Worm (Caenorhabditis elegans): ENCODE results near the gene R02D5.9.

The R02D5.9 gene

ce11 chrV:14498204-14498603 lies 12.7 kb downstream of the R02D5.9 start:
- peak; percentile 13 for TF ChIP-seq F13C5.2 (tag; optimal IDR thresholded peaks at IDR 0.05)
- no peak for TF ChIP-seq ets-7 (tag; optimal IDR thresholded peaks at IDR 0.05)
- peak; percentile 80 for TF ChIP-seq hmg-4 (GFP tag; optimal IDR thresholded peaks at IDR 0.05)
- no peak for TF ChIP-seq scrt-1 (GFP tag; IDR thresholded peaks at IDR 0.05)
- TF ChIP-seq tbx-11 (GFP tag; IDR thresholded peaks at IDR 0.05), result no peak
- TF ChIP-seq tbx-37 (GFP tag; conservative IDR thresholded peaks at IDR 0.05), result no peak
- TF ChIP-seq sea-1 (GFP tag; conservative IDR thresholded peaks at IDR 0.05), result no peak
- TF ChIP-seq tra-4 (tag; optimal IDR thresholded peaks at IDR 0.05), result no peak
- no peak for TF ChIP-seq pes-1 (GFP tag; IDR thresholded peaks at IDR 0.05)
- peak; percentile 40; the same call in 1 of the 2 replicates for TF ChIP-seq flt-1 (GFP tag; IDR thresholded peaks at IDR 0.05)
- no peak for TF ChIP-seq hnd-1 (tag; optimal IDR thresholded peaks at IDR 0.05)
- no peak for TF ChIP-seq aly-1 (tag; optimal IDR thresholded peaks at IDR 0.05)
- TF ChIP-seq ama-1 (optimal IDR thresholded peaks at IDR 0.05), result no peak
- no peak for TF ChIP-seq ceh-36 (tag; optimal IDR thresholded peaks at IDR 0.05)
- no peak for TF ChIP-seq ceh-13 (GFP tag; optimal IDR thresholded peaks at IDR 0.05)
- no peak for TF ChIP-seq hmbx-1 (tag; optimal IDR thresholded peaks at IDR 0.05)
- no peak for TF ChIP-seq B0310.2 (tag; optimal IDR thresholded peaks at IDR 0.05)

ce11 chrV:14496446-14496845 lies 14.5 kb downstream of the R02D5.9 start:
- no peak for TF ChIP-seq B0310.2 (tag; optimal IDR thresholded peaks at IDR 0.05)
- TF ChIP-seq ets-7 (tag; optimal IDR thresholded peaks at IDR 0.05), result no peak
- TF ChIP-seq ama-1 (optimal IDR thresholded peaks at IDR 0.05), result no peak
- no peak for TF ChIP-seq flt-1 (GFP tag; IDR thresholded peaks at IDR 0.05)
- no peak for TF ChIP-seq pes-1 (GFP tag; IDR thresholded peaks at IDR 0.05)
- no peak for TF ChIP-seq tra-4 (tag; optimal IDR thresholded peaks at IDR 0.05)
- TF ChIP-seq tbx-37 (GFP tag; conservative IDR thresholded peaks at IDR 0.05), result no peak
- no peak for TF ChIP-seq hmg-4 (GFP tag; optimal IDR thresholded peaks at IDR 0.05)
- no peak for TF ChIP-seq hmbx-1 (tag; optimal IDR thresholded peaks at IDR 0.05)
- no peak for TF ChIP-seq scrt-1 (GFP tag; IDR thresholded peaks at IDR 0.05)
- no peak for TF ChIP-seq ceh-36 (tag; optimal IDR thresholded peaks at IDR 0.05)
- TF ChIP-seq hnd-1 (tag; optimal IDR thresholded peaks at IDR 0.05), result no peak
- no peak for TF ChIP-seq tbx-11 (GFP tag; IDR thresholded peaks at IDR 0.05)
- TF ChIP-seq sea-1 (GFP tag; conservative IDR thresholded peaks at IDR 0.05), result no peak
- TF ChIP-seq ceh-13 (GFP tag; optimal IDR thresholded peaks at IDR 0.05), result no peak
- TF ChIP-seq aly-1 (tag; optimal IDR thresholded peaks at IDR 0.05), result no peak
- TF ChIP-seq F13C5.2 (tag; optimal IDR thresholded peaks at IDR 0.05), result no peak

ce11 chrV:14495493-14495892 lies 15.4 kb downstream of the R02D5.9 start:
- no peak for TF ChIP-seq aly-1 (tag; optimal IDR thresholded peaks at IDR 0.05)
- no peak for TF ChIP-seq hmg-4 (GFP tag; optimal IDR thresholded peaks at IDR 0.05)
- TF ChIP-seq tbx-37 (GFP tag; conservative IDR thresholded peaks at IDR 0.05), result no peak
- TF ChIP-seq tbx-11 (GFP tag; IDR thresholded peaks at IDR 0.05), result no peak
- TF ChIP-seq pes-1 (GFP tag; IDR thresholded peaks at IDR 0.05), result no peak
- TF ChIP-seq ceh-36 (tag; optimal IDR thresholded peaks at IDR 0.05), result no peak
- TF ChIP-seq ceh-13 (GFP tag; optimal IDR thresholded peaks at IDR 0.05), result no peak
- TF ChIP-seq scrt-1 (GFP tag; IDR thresholded peaks at IDR 0.05), result no peak
- TF ChIP-seq tra-4 (tag; optimal IDR thresholded peaks at IDR 0.05), result no peak
- TF ChIP-seq F13C5.2 (tag; optimal IDR thresholded peaks at IDR 0.05), result no peak
- no peak for TF ChIP-seq B0310.2 (tag; optimal IDR thresholded peaks at IDR 0.05)
- TF ChIP-seq flt-1 (GFP tag; IDR thresholded peaks at IDR 0.05), result no peak
- no peak for TF ChIP-seq sea-1 (GFP tag; conservative IDR thresholded peaks at IDR 0.05)
- no peak for TF ChIP-seq hnd-1 (tag; optimal IDR thresholded peaks at IDR 0.05)
- no peak for TF ChIP-seq hmbx-1 (tag; optimal IDR thresholded peaks at IDR 0.05)
- no peak for TF ChIP-seq ama-1 (optimal IDR thresholded peaks at IDR 0.05)

- TF ChIP-seq hmbx-1 (tag; optimal IDR thresholded peaks at IDR 0.05) (no peak), tbx-11 (GFP tag; IDR thresholded peaks at IDR 0.05) (no peak), tra-4 (tag; optimal IDR thresholded peaks at IDR 0.05) (no peak), hnd-1 (tag; optimal IDR thresholded peaks at IDR 0.05) (no peak), ceh-36 (tag; optimal IDR thresholded peaks at IDR 0.05) (no peak)
Observed at ce11 chrV:14493665-14494064, 17.3 kb downstream of the R02D5.9 start.

ce11 chrV:14491097-14491496 lies 19.8 kb downstream of the R02D5.9 start:
- TF ChIP-seq F13C5.2 (tag; optimal IDR thresholded peaks at IDR 0.05) (peak; percentile 25), tbx-37 (GFP tag; conservative IDR thresholded peaks at IDR 0.05) (no peak)

ce11 chrV:14484582-14484981 lies 26.3 kb downstream of the R02D5.9 start, which contains the start of gene R02D5.4:
Gene R02D5.4, minus strand, starts transcription at chrV:14484682.
- TF ChIP-seq ets-7 (tag; optimal IDR thresholded peaks at IDR 0.05), result no peak
- no peak for TF ChIP-seq hnd-1 (tag; optimal IDR thresholded peaks at IDR 0.05)
- TF ChIP-seq B0310.2 (tag; optimal IDR thresholded peaks at IDR 0.05), result no peak
- no peak for TF ChIP-seq tbx-11 (GFP tag; IDR thresholded peaks at IDR 0.05)
- no peak for TF ChIP-seq ceh-13 (GFP tag; optimal IDR thresholded peaks at IDR 0.05)
- TF ChIP-seq ceh-36 (tag; optimal IDR thresholded peaks at IDR 0.05), result no peak
- no peak for TF ChIP-seq pes-1 (GFP tag; IDR thresholded peaks at IDR 0.05)
- TF ChIP-seq sea-1 (GFP tag; conservative IDR thresholded peaks at IDR 0.05), result no peak
- TF ChIP-seq scrt-1 (GFP tag; IDR thresholded peaks at IDR 0.05), result no peak
- no peak for TF ChIP-seq flt-1 (GFP tag; IDR thresholded peaks at IDR 0.05)
- TF ChIP-seq aly-1 (tag; optimal IDR thresholded peaks at IDR 0.05), result no peak
- TF ChIP-seq tra-4 (tag; optimal IDR thresholded peaks at IDR 0.05), result no peak
- no peak for TF ChIP-seq F13C5.2 (tag; optimal IDR thresholded peaks at IDR 0.05)
- TF ChIP-seq hmbx-1 (tag; optimal IDR thresholded peaks at IDR 0.05), result no peak
- no peak for TF ChIP-seq ama-1 (optimal IDR thresholded peaks at IDR 0.05)
- no peak for TF ChIP-seq hmg-4 (GFP tag; optimal IDR thresholded peaks at IDR 0.05)
- no peak for TF ChIP-seq tbx-37 (GFP tag; conservative IDR thresholded peaks at IDR 0.05)

ce11 chrV:14482728-14483210 lies 28.2 kb downstream of the R02D5.9 start, which contains the start of gene R02D5.3:
Gene R02D5.3, plus strand, starts transcription at chrV:14483160.
- TF ChIP-seq pes-1 (GFP tag; IDR thresholded peaks at IDR 0.05) (no peak), ceh-36 (tag; optimal IDR thresholded peaks at IDR 0.05) (no peak), ets-7 (tag; optimal IDR thresholded peaks at IDR 0.05) (no peak), B0310.2 (tag; optimal IDR thresholded peaks at IDR 0.05) (no peak), hnd-1 (tag; optimal IDR thresholded peaks at IDR 0.05) (no peak), F13C5.2 (tag; optimal IDR thresholded peaks at IDR 0.05) (no peak), flt-1 (GFP tag; IDR thresholded peaks at IDR 0.05) (no peak), tbx-11 (GFP tag; IDR thresholded peaks at IDR 0.05) (no peak), ama-1 (optimal IDR thresholded peaks at IDR 0.05) (no peak), ceh-13 (GFP tag; optimal IDR thresholded peaks at IDR 0.05) (no peak), hmbx-1 (tag; optimal IDR thresholded peaks at IDR 0.05) (no peak), sea-1 (GFP tag; conservative IDR thresholded peaks at IDR 0.05) (no peak), tbx-37 (GFP tag; conservative IDR thresholded peaks at IDR 0.05) (no peak), scrt-1 (GFP tag; IDR thresholded peaks at IDR 0.05) (no peak), tra-4 (tag; optimal IDR thresholded peaks at IDR 0.05) (no peak), aly-1 (tag; optimal IDR thresholded peaks at IDR 0.05) (no peak), hmg-4 (GFP tag; optimal IDR thresholded peaks at IDR 0.05) (no peak)

All from whole organism, early embryonic.